Worm (Caenorhabditis elegans): ENCODE results near the gene F47B10.5.

Gene F47B10.5

DNA sequence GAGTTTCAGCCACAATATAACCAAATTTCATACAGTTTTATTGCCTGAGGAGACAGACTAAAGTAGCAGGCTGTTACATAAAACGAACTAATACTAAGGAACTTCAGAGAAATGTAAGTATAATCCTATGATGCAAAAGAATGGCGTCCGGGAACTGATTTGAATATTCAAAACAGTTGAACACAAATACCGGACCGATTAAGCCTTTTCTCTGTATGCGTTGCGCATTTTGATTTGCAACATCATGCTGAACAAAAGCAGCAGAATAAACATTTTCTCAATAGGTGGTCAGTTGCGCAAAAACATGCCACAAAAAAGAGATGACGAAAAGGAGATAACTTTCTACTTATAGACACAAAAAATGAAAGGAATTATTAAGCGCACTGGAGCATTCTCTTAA is 33.7 kb upstream of the F47B10.5 start:
- TF ChIP-seq ceh-34 (tag; optimal IDR thresholded peaks at IDR 0.05) (no peak), odd-2 (tag; optimal IDR thresholded peaks at IDR 0.05) (no peak), dmd-4 (tag; optimal IDR thresholded peaks at IDR 0.05; ENCODE audit: borderline replicate concordance) (no peak), ahr-1 (tag; optimal IDR thresholded peaks at IDR 0.05) (no peak), ceh-14 (tag; optimal IDR thresholded peaks at IDR 0.05) (no peak), C38D4.7 (GFP tag; optimal IDR thresholded peaks at IDR 0.05) (no peak), pha-4 (tag; optimal IDR thresholded peaks at IDR 0.05) (no peak), elt-2 (tag; optimal IDR thresholded peaks at IDR 0.05) (no peak), pax-1 (tag; optimal IDR thresholded peaks at IDR 0.05) (no peak), unc-86 (tag; optimal IDR thresholded peaks at IDR 0.05) (no peak), pros-1 (tag; optimal IDR thresholded peaks at IDR 0.05) (no peak), hlh-13 (GFP tag; optimal IDR thresholded peaks at IDR 0.05) (no peak), tbx-7 (tag; optimal IDR thresholded peaks at IDR 0.05) (no peak), sdc-2 (tag; optimal IDR thresholded peaks at IDR 0.05) (no peak), fkh-6 (tag; optimal IDR thresholded peaks at IDR 0.05) (no peak), pqm-1 (tag; optimal IDR thresholded peaks at IDR 0.05) (no peak), ceh-31 (tag; optimal IDR thresholded peaks at IDR 0.05) (no peak), ceh-9 (tag; optimal IDR thresholded peaks at IDR 0.05) (no peak)

DNA sequence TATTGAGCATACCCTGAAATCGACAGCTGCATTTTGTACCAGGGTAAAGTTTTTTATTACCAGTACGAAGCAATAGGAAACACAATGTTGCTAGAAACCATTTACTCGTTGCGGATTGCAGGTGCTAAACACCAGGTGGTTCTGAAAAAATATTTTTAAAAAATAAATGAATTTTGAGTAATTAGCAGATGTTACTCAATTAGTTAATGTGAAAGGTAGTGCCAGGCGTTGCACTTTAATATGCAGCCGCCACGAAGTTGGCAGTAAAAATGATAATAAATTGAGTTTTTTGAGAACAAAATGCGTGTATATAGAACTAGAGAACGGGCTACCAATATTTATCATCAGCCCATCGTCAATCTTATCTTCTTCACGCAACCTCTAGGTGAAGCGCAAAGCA is 29.3 kb upstream of the F47B10.5 start, which contains the start of gene nstp-9:
Gene nstp-9, minus strand, starts transcription at position 101 of the 400 bp plus-strand sequence.
- TF ChIP-seq hlh-30 (tag; optimal IDR thresholded peaks at IDR 0.05; ENCODE audit: insufficient read depth), result no peak
- no peak for TF ChIP-seq sdc-2 (tag; optimal IDR thresholded peaks at IDR 0.05)
- TF ChIP-seq K09A11.1 (tag; optimal IDR thresholded peaks at IDR 0.05; ENCODE audit: insufficient read depth), result no peak

DNA sequence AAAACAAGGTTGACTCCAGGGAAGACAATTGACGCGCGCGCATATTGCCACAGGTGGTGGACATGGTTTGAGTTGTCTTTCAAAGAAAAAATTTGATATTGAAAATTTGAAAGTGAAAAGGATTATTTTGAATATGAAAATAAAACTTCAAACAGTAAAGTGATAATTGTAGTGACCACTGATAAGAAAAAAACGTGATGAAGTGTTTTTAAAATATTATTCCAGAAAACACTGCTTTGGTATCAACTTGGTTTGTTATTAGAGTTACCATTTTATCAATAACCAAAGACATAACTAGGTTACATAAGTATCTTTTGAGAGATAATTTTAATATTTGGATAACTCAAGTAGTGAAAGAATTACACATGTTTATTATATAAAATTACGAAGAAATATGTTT is 25.8 kb upstream of the F47B10.5 start:
- TF ChIP-seq ceh-22 (tag; optimal IDR thresholded peaks at IDR 0.05), result no peak
- no peak for TF ChIP-seq tbx-7 (tag; optimal IDR thresholded peaks at IDR 0.05)
- no peak for TF ChIP-seq F13H6.1 (tag; optimal IDR thresholded peaks at IDR 0.05)
- no peak for TF ChIP-seq hlh-6 (tag; optimal IDR thresholded peaks at IDR 0.05)
- no peak for TF ChIP-seq hlh-8 (tag; optimal IDR thresholded peaks at IDR 0.05)
- no peak for TF ChIP-seq rnt-1 (tag; optimal IDR thresholded peaks at IDR 0.05)
- no peak for TF ChIP-seq madf-2 (tag; optimal IDR thresholded peaks at IDR 0.05)
- TF ChIP-seq fkh-6 (tag; optimal IDR thresholded peaks at IDR 0.05), result no peak
- no peak for TF ChIP-seq unc-86 (tag; optimal IDR thresholded peaks at IDR 0.05)
- no peak for TF ChIP-seq lim-6 (tag; optimal IDR thresholded peaks at IDR 0.05)
- TF ChIP-seq sdc-2 (tag; optimal IDR thresholded peaks at IDR 0.05), result no peak
- no peak for TF ChIP-seq nhr-11 (tag; optimal IDR thresholded peaks at IDR 0.05)
- TF ChIP-seq zip-5 (tag; optimal IDR thresholded peaks at IDR 0.05), result no peak

DNA sequence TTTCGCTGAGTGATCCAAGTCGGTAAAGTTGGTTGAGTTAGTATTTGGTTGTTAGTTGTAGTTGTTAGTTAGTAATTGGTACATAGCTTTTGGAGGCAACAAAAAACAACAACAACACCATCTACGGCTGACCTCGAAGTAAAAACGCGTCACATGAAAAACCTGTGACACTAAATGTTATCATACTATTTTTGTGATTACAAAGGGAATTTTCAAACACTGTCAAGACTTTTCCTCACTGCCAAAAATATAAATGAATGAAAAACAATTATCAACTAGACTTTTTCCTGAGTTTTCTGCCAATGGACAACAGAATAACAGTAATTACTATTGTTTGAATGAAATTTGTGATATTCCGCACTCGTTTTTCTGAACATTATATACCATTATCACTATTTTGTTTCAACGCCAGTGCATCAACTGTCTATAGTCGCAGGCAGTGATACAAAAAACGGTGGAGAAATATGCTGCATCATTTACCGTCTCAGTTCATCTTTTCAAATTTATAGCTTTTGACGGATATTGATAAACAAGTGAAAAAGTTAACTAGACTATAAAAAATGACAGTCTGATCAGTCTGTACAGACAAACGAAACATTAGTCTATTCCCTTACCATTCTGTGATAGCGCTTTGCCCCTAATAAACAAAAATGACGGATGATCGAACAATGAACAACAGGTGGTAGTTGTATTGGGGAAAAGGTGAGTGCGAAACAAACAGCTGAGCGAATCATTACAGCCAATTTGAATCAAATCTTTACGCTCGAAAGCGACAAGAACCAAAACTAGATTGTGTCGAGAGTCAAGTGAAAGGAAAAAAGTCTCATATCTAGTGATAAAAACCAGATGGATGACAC is 24.3 kb upstream of the F47B10.5 start:
- TF ChIP-seq hlh-30 (tag; optimal IDR thresholded peaks at IDR 0.05; ENCODE audit: insufficient read depth) (no peak), fax-1 (tag; optimal IDR thresholded peaks at IDR 0.05) (no peak), ceh-30 (tag; optimal IDR thresholded peaks at IDR 0.05) (no peak)

DNA sequence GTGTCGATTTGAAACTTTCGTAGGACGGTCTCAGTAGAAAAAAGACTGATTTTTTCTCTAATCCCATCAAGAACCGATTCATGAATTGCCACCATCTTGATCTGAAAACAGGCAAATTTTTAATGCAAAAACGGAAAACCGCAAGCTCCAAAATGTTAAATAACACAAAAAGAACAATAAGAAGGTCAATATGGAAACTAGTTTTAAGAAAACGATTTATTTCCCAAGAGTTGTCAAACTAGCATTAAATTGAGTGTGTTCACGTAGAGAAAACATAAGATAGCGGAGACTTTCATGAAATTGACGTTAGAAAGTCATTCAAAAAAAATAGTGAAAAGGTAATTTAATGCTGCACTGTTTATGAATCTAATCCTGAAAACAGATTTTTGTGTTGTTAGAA is 23.6 kb upstream of the F47B10.5 start, which contains the start of gene F47B10.9:
Gene F47B10.9, minus strand, starts transcription at position 101 of the 400 bp plus-strand sequence.
- TF ChIP-seq K02D7.2 (tag; optimal IDR thresholded peaks at IDR 0.05) (no peak), rnt-1 (tag; optimal IDR thresholded peaks at IDR 0.05) (no peak), nhr-232 (tag; optimal IDR thresholded peaks at IDR 0.05) (no peak), ceh-31 (tag; optimal IDR thresholded peaks at IDR 0.05) (no peak), hlh-8 (tag; optimal IDR thresholded peaks at IDR 0.05) (no peak), ceh-34 (tag; optimal IDR thresholded peaks at IDR 0.05) (no peak), C08G9.2 (tag; optimal IDR thresholded peaks at IDR 0.05) (no peak), Y22D7AL.16 (tag; optimal IDR thresholded peaks at IDR 0.05) (no peak), elt-2 (tag; optimal IDR thresholded peaks at IDR 0.05) (no peak), pros-1 (tag; optimal IDR thresholded peaks at IDR 0.05) (no peak), zip-5 (tag; optimal IDR thresholded peaks at IDR 0.05) (no peak), ama-1 (optimal IDR thresholded peaks at IDR 0.05) (no peak), pha-4 (tag; optimal IDR thresholded peaks at IDR 0.05) (no peak), unc-42 (tag; optimal IDR thresholded peaks at IDR 0.05) (no peak), nfya-1 (tag; optimal IDR thresholded peaks at IDR 0.05) (no peak), hlh-30 (tag; optimal IDR thresholded peaks at IDR 0.05; ENCODE audit: insufficient read depth) (no peak), fkh-6 (tag; optimal IDR thresholded peaks at IDR 0.05) (no peak), ceh-30 (tag; optimal IDR thresholded peaks at IDR 0.05) (no peak)
